Worm (Caenorhabditis elegans) whole organism, L4 larva: Measurements from ENCODE around the gene D2062.1.

Source experiments
- R02D3.7 ChIP-seq: fragments of 150-350 bp; sonication (generic microtip); optimal IDR thresholded peaks from 3 replicates; lab custom pipeline; 2014; ENCODE audit warnings: missing biosample characterization, missing genetic modification characterization
- aly-2 ChIP-seq: sonication (generic microtip); optimal IDR thresholded peaks from 2 replicates; lab custom pipeline; 2018; ENCODE audit warnings: missing biosample characterization, missing genetic modification characterization
- daf-19 ChIP-seq: fragments of 200-800 bp; sonication (Bioruptor generic); conservative IDR thresholded peaks from 2 replicates; pipeline ENCODE4 v1.3.6; 2022; ENCODE audit warnings: missing genetic modification characterization, missing compliant biosample characterization
- egl-27 ChIP-seq: sonication (generic microtip); optimal IDR thresholded peaks from 3 replicates; lab custom pipeline; 2017; ENCODE audit warnings: missing biosample characterization, missing genetic modification reagents, missing genetic modification characterization
- hlh-11 ChIP-seq: fragments of 200-800 bp; sonication (Bioruptor generic); optimal IDR thresholded peaks from 2 replicates; lab custom pipeline; 2018; ENCODE audit warnings: mild to moderate bottlenecking, missing genetic modification characterization, missing compliant biosample characterization
- nhr-102 ChIP-seq: sonication (generic microtip); optimal IDR thresholded peaks from 2 replicates; lab custom pipeline; 2016; ENCODE audit warnings: mild to moderate bottlenecking, missing genetic modification characterization, moderate library complexity, missing compliant biosample characterization
- nhr-76 ChIP-seq: fragments of 150-350 bp; optimal IDR thresholded peaks from 2 replicates; lab custom pipeline; 2014; ENCODE audit warnings: missing biosample characterization, missing genetic modification characterization

DNA sequence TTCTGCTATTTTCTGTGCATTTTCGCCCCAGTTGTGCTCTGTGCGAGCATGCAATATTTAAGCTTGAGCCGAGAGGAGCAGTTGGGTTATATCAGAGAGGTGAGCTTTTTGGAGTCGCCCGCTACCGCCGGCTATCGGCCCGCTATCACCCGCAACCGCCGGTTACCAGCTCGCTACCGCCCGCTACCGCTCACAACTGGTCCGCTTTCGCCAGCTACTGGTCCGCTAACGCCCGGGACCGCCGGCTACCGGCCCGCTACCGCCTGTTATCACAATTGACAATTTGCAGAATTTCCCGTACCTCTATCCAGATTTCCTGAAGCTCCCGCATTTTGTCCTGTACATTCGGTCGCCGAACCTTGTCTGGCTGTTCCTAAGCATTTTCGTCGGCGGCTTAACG, 2.9 kb upstream of the D2062.1 start:
- no peak for TF ChIP-seq hlh-11 (tag; lab: Kevin White, UChicago)
- TF ChIP-seq nhr-76 (tag; lab: Kevin White, UChicago): no peak
- no peak for TF ChIP-seq R02D3.7
- no peak for TF ChIP-seq aly-2 (tag; lab: Kevin White, UChicago)
- no peak for TF ChIP-seq nhr-102
- TF ChIP-seq daf-19 (GFP tag; lab: Robert Waterston, UW): no peak
- no peak for TF ChIP-seq egl-27 (tag; lab: Kevin White, UChicago)
